Worm (Caenorhabditis elegans) whole organism, early embryonic: ENCODE data around the gene unc-130.

Experiments
- B0310.2 ChIP-seq: sonication (generic microtip); optimal IDR thresholded peaks from 2 replicates; lab custom pipeline; 2016; ENCODE audit warnings: mild to moderate bottlenecking, missing genetic modification characterization, missing compliant biosample characterization
- F13C5.2 ChIP-seq: sonication (generic microtip); optimal IDR thresholded peaks from 2 replicates; lab custom pipeline; 2017; ENCODE audit warnings: mild to moderate bottlenecking, missing genetic modification characterization, inconsistent platforms, missing compliant biosample characterization
- aly-1 ChIP-seq: sonication (generic microtip); optimal IDR thresholded peaks from 2 replicates; lab custom pipeline; 2016; ENCODE audit warnings: missing genetic modification characterization, missing compliant biosample characterization
- ama-1 ChIP-seq: fragments of 150-350 bp; optimal IDR thresholded peaks from 2 replicates; lab custom pipeline; 2014
- ceh-13 ChIP-seq: fragments of 200-800 bp; sonication (Bioruptor generic); optimal IDR thresholded peaks from 2 replicates; lab custom pipeline; 2018; ENCODE audit warnings: mild to moderate bottlenecking, missing genetic modification characterization, missing compliant biosample characterization
- ceh-36 ChIP-seq: sonication (generic microtip); optimal IDR thresholded peaks from 2 replicates; lab custom pipeline; 2016; ENCODE audit warnings: missing genetic modification characterization, inconsistent platforms, missing compliant biosample characterization
- ets-7 ChIP-seq: sonication (generic microtip); optimal IDR thresholded peaks from 2 replicates; lab custom pipeline; 2016; ENCODE audit warnings: missing genotype, missing genetic modification characterization, missing compliant biosample characterization
- hmbx-1 ChIP-seq: sonication (generic microtip); optimal IDR thresholded peaks from 2 replicates; lab custom pipeline; 2016; ENCODE audit warnings: mild to moderate bottlenecking, missing genetic modification characterization, missing compliant biosample characterization
- hmg-4 ChIP-seq: fragments of 200-800 bp; sonication (Bioruptor generic); optimal IDR thresholded peaks from 2 replicates; lab custom pipeline; 2018; ENCODE audit warnings: mild to moderate bottlenecking, missing genetic modification characterization, missing compliant biosample characterization
- hnd-1 ChIP-seq: sonication (generic microtip); optimal IDR thresholded peaks from 2 replicates; lab custom pipeline; 2016; ENCODE audit warnings: missing genetic modification characterization, missing compliant biosample characterization
- pes-1 ChIP-seq: fragments of 200-800 bp; sonication (Bioruptor generic); IDR thresholded peaks from 2 replicates; pipeline ENCODE4 v1.3.6; 2022; ENCODE audit warnings: missing genetic modification reagents, missing genetic modification characterization, missing compliant biosample characterization
- sea-1 ChIP-seq: fragments of 200-800 bp; sonication (Bioruptor generic); conservative IDR thresholded peaks from 2 replicates; pipeline ENCODE4 v1.3.6; 2022; ENCODE audit warnings: missing genetic modification characterization, missing compliant biosample characterization
- tbx-11 ChIP-seq: fragments of 200-800 bp; sonication (Bioruptor generic); IDR thresholded peaks from 2 replicates; pipeline ENCODE4 v1.3.6; 2022; ENCODE audit warnings: missing genetic modification characterization, missing compliant biosample characterization
- tbx-37 ChIP-seq: fragments of 200-800 bp; sonication (Bioruptor generic); conservative IDR thresholded peaks from 2 replicates; pipeline ENCODE4 v1.3.6; 2022; ENCODE audit warnings: missing genetic modification reagents, missing genetic modification characterization, missing compliant biosample characterization
- tra-4 ChIP-seq: sonication (generic microtip); optimal IDR thresholded peaks from 2 replicates; lab custom pipeline; 2017; ENCODE audit warnings: missing genetic modification characterization, missing compliant biosample characterization

unc-130 gene

DNA sequence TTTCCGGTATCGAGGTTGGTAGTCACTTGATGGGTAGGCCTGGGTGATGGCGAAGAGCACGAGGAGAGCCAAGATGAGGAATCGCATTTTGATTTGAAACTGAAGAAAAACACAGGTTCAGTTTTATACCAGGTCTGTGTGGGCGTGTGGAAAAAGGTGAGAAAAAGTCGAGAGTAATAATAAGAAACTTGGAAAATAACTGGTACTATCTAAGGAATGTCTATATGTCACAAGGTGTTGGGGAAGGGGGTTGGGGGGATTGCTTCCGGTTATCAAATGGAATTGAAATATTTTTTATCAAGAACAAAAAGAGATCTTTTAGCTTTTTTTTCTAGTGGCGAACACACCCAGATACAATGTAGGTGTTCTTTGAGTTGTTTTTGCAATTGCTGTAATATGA lies 37.8 kb downstream of the unc-130 start, which contains the start of gene nlp-51:
Gene nlp-51 (minus strand): TSS at position 101 of the 400 bp plus-strand sequence.
- TF ChIP-seq pes-1: no peak
- no peak for TF ChIP-seq aly-1 (tag; lab: Kevin White, UChicago)
- TF ChIP-seq tbx-37 (GFP tag; lab: Robert Waterston, UW): no peak

DNA sequence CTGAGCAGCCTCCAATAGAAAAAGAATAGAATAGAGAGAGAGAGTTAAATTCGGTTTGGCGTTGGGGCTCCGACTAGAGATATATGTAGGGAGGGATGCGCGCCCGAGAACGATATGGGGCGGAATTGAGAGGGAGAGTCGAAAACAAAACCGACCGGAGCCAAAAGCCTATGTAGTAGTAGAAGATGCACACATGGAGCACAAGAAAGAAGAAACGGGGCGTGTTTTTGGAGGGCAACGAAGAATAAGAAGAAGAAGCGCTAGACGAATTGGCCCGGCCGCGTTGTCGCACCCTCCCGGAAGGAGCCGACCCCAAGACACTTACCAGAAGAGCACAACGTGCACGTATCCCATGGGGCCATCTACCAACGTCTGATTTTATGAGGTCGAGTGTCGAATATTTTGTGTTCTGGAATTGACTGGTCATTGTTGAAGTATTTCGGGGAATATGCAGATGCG lies 47.3 kb downstream of the unc-130 start, which contains the start of gene tag-180:
Gene tag-180 (minus strand): TSS at position 409 of the 459 bp plus-strand sequence.
- TF ChIP-seq hmbx-1 (tag; lab: Kevin White, UChicago): no peak
- TF ChIP-seq pes-1: no peak
- TF ChIP-seq hnd-1: no peak
- TF ChIP-seq tbx-11 (GFP tag; lab: Robert Waterston, UW): no peak
- TF ChIP-seq ets-7 (tag; lab: Kevin White, UChicago): no peak
- no peak for TF ChIP-seq F13C5.2
- TF ChIP-seq ceh-13: no peak
- TF ChIP-seq ceh-36 (tag; lab: Kevin White, UChicago): no peak
- no peak for TF ChIP-seq aly-1 (tag; lab: Kevin White, UChicago)
- TF ChIP-seq B0310.2 (tag; lab: Kevin White, UChicago): no peak

DNA sequence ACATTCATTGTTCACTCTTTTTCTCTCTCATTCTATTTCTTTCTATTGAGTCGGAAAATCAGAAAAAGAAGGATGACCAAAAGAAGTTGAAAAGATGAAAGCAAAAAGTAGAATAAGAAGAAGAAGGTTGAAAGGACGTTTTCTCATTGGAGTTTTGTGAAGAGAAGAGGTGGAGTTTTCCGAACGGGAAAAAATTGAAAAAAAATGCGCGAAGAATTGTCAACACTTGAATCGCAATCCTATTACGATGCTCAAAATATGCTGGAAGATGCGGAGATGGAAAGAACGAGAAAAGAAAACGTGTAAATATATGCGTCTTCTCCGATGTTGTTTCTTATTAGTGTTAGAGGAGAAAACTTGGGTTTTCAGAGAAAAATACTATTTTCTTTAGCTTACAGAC lies 51.6 kb downstream of the unc-130 start:
- TF ChIP-seq B0310.2 (tag; lab: Kevin White, UChicago) (no peak), hmg-4 (GFP tag; lab: Kevin White, UChicago) (no peak), tbx-11 (GFP tag; lab: Robert Waterston, UW) (no peak), ceh-36 (tag; lab: Kevin White, UChicago) (no peak), hmbx-1 (tag; lab: Kevin White, UChicago) (no peak), tbx-37 (GFP tag; lab: Robert Waterston, UW) (no peak), tra-4 (tag; lab: Kevin White, UChicago) (no peak), ceh-13 (no peak), sea-1 (no peak), ama-1 (lab: Kevin White, UChicago) (no peak), pes-1 (no peak), aly-1 (tag; lab: Kevin White, UChicago) (no peak)
